Fruit fly (Drosophila melanogaster) whole organism, embryonic: ENCODE measurements around the gene Ir93a.

Experiments
- Blimp-1 ChIP-seq: fragments of 200-800 bp; sonication (Bioruptor generic); optimal IDR thresholded peaks from 3 replicates; lab custom pipeline; 2018; ENCODE audit warnings: missing biosample characterization, missing genetic modification characterization, mild to moderate bottlenecking, moderate library complexity, missing genetic modification reagents
- CG10274 ChIP-seq: fragments of 200-800 bp; sonication (Bioruptor generic); optimal IDR thresholded peaks from 3 replicates; lab custom pipeline; 2017; ENCODE audit warnings: missing biosample characterization, mild to moderate bottlenecking, missing genetic modification characterization
- CG10654 ChIP-seq: fragments of 200-800 bp; sonication (Bioruptor generic); optimal IDR thresholded peaks from 2 replicates; lab custom pipeline; 2016; ENCODE audit warnings: missing biosample characterization, missing genetic modification characterization
- CG11456 ChIP-seq: fragments of 200-800 bp; sonication (Bioruptor generic); IDR thresholded peaks from 3 replicates; pipeline ENCODE4 v1.3.6; 2022; ENCODE audit warnings: missing biosample characterization, missing genetic modification characterization
- CG12391 ChIP-seq: fragments of 200-800 bp; sonication (Bioruptor generic); optimal IDR thresholded peaks from 3 replicates; lab custom pipeline; 2018; ENCODE audit warnings: missing biosample characterization, mild to moderate bottlenecking, missing genetic modification characterization, moderate library complexity
- CG14860 ChIP-seq: fragments of 200-800 bp; sonication (Bioruptor generic); IDR thresholded peaks from 3 replicates; pipeline ENCODE4 v1.3.6; 2022; ENCODE audit warnings: missing biosample characterization, missing genetic modification characterization; ENCODE audit not compliant: partially characterized antibody
- CG17361 ChIP-seq: fragments of 200-800 bp; sonication (Bioruptor generic); IDR thresholded peaks from 3 replicates; pipeline ENCODE4 v1.3.6; 2022; ENCODE audit warnings: missing biosample characterization, missing genetic modification characterization
- CG17612 ChIP-seq: fragments of 200-800 bp; sonication (Bioruptor generic); IDR thresholded peaks from 2 replicates; pipeline ENCODE4 v1.3.6; 2022; ENCODE audit warnings: missing biosample characterization, missing genetic modification characterization
- CG31365 ChIP-seq: fragments of 200-800 bp; sonication (Bioruptor generic); optimal IDR thresholded peaks from 2 replicates; lab custom pipeline; 2018; ENCODE audit warnings: missing biosample characterization, mild to moderate bottlenecking, missing genetic modification characterization
- CG31441 ChIP-seq: fragments of 200-800 bp; sonication (Bioruptor generic); IDR thresholded peaks from 2 replicates; pipeline ENCODE4 v1.3.6; 2022; ENCODE audit warnings: missing biosample characterization, missing genetic modification characterization
- CG32767 ChIP-seq: fragments of 200-800 bp; sonication (Bioruptor generic); IDR thresholded peaks from 2 replicates; pipeline ENCODE4 v1.3.6; 2022; ENCODE audit warnings: missing biosample characterization, missing genetic modification characterization
- CG5180 ChIP-seq: fragments of 200-800 bp; sonication (Bioruptor generic); optimal IDR thresholded peaks from 3 replicates; lab custom pipeline; 2017; ENCODE audit warnings: missing biosample characterization, missing genetic modification characterization, mild to moderate bottlenecking, moderate library complexity, missing genetic modification reagents
- CG5953 ChIP-seq: fragments of 200-800 bp; sonication (Bioruptor generic); IDR thresholded peaks from 2 replicates; pipeline ENCODE4 v1.3.6; 2022; ENCODE audit warnings: missing biosample characterization, missing genetic modification characterization
- CG6654 ChIP-seq: fragments of 200-800 bp; sonication (Bioruptor generic); optimal IDR thresholded peaks from 2 replicates; lab custom pipeline; 2017; ENCODE audit warnings: missing biosample characterization, mild to moderate bottlenecking, missing genetic modification characterization
- CG7357 ChIP-seq: fragments of 200-800 bp; sonication (Bioruptor generic); IDR thresholded peaks from 3 replicates; pipeline ENCODE4 v1.3.6; 2022; ENCODE audit warnings: missing biosample characterization, missing genetic modification characterization
- CG7372 ChIP-seq: fragments of 200-800 bp; sonication (Bioruptor generic); IDR thresholded peaks from 2 replicates; pipeline ENCODE4 v1.3.6; 2022; ENCODE audit warnings: missing biosample characterization, missing genetic modification characterization
- CG8478 ChIP-seq: fragments of >200 bp; optimal IDR thresholded peaks from 2 replicates; lab custom pipeline; 2018
- CG9797 ChIP-seq: fragments of 200-800 bp; sonication (Bioruptor generic); optimal IDR thresholded peaks from 3 replicates; lab custom pipeline; 2018; ENCODE audit warnings: missing biosample characterization, mild to moderate bottlenecking, missing genetic modification characterization
- CG9817 ChIP-seq: fragments of 200-800 bp; sonication (Bioruptor generic); optimal IDR thresholded peaks from 2 replicates; lab custom pipeline; 2018; ENCODE audit warnings: missing biosample characterization, mild to moderate bottlenecking, missing genetic modification characterization, moderate library complexity
- Eip74EF ChIP-seq, 2 experiments: fragments of 200-800 bp in 1 of 2; fragments of >200 bp in 1 of 2; sonication (Bioruptor generic) in 1 of 2; optimal IDR thresholded peaks; 2 replicates each; lab custom pipeline; 2017 to 2019; ENCODE audit warnings: missing biosample characterization in 2 of 2, missing genetic modification characterization in 2 of 2, mild to moderate bottlenecking in 1 of 2, moderate library complexity in 1 of 2
- H15 ChIP-seq: fragments of 200-800 bp; sonication (Bioruptor generic); IDR thresholded peaks from 3 replicates; pipeline ENCODE4 v1.3.6; 2022; ENCODE audit warnings: missing biosample characterization, missing genetic modification characterization
- Hmx ChIP-seq: fragments of 200-800 bp; sonication (Bioruptor generic); optimal IDR thresholded peaks from 2 replicates; lab custom pipeline; 2016; ENCODE audit warnings: missing biosample characterization, missing genetic modification characterization
- Kr ChIP-seq: fragments of 200-800 bp; sonication (Bioruptor generic); optimal IDR thresholded peaks from 2 replicates; lab custom pipeline; 2017; ENCODE audit warnings: missing biosample characterization, mild to moderate bottlenecking, missing genetic modification characterization
- Lim3 ChIP-seq: fragments of 200-800 bp; sonication (Bioruptor generic); IDR thresholded peaks from 2 replicates; pipeline ENCODE4 v1.3.6; 2022; ENCODE audit warnings: missing biosample characterization, missing genetic modification characterization
- MESR4 ChIP-seq: fragments of 200-800 bp; sonication (Bioruptor generic); optimal IDR thresholded peaks from 2 replicates; lab custom pipeline; 2018; ENCODE audit warnings: missing biosample characterization, mild to moderate bottlenecking, missing genetic modification characterization, moderate library complexity
- Mad ChIP-seq: fragments of 200-800 bp; sonication (Bioruptor generic); optimal IDR thresholded peaks from 2 replicates; lab custom pipeline; 2016; ENCODE audit warnings: missing biosample characterization, missing genetic modification characterization
- Myb ChIP-seq: fragments of 200-800 bp; sonication (Bioruptor generic); optimal IDR thresholded peaks from 2 replicates; lab custom pipeline; 2016; ENCODE audit warnings: missing biosample characterization, missing genetic modification characterization
- Nf-YA ChIP-seq: fragments of 200-800 bp; sonication (Bioruptor generic); IDR thresholded peaks from 2 replicates; pipeline ENCODE4 v1.3.6; 2022; ENCODE audit warnings: missing biosample characterization, missing genetic modification characterization
- Oli ChIP-seq: fragments of 200-800 bp; sonication (Bioruptor generic); optimal IDR thresholded peaks from 2 replicates; lab custom pipeline; 2018; ENCODE audit warnings: missing biosample characterization, mild to moderate bottlenecking, missing genetic modification characterization, moderate library complexity
- Opbp ChIP-seq: fragments of 200-800 bp; sonication (Bioruptor generic); IDR thresholded peaks from 3 replicates; pipeline ENCODE4 v1.3.6; 2022; ENCODE audit warnings: missing biosample characterization, missing genetic modification characterization; ENCODE audit not compliant: partially characterized antibody
- PHDP ChIP-seq: fragments of 200-800 bp; sonication (Bioruptor generic); optimal IDR thresholded peaks from 3 replicates; lab custom pipeline; 2018; ENCODE audit warnings: missing biosample characterization, mild to moderate bottlenecking, missing genetic modification characterization, moderate library complexity
- Stat92E ChIP-seq, 3 experiments: fragments of >200 bp in 2 of 3; fragments of 200-800 bp in 1 of 3; sonication (Bioruptor generic) in 1 of 3; optimal IDR thresholded peaks; 2 replicates each; lab custom pipeline; 2017 to 2019; ENCODE audit warnings: missing biosample characterization in 3 of 3, missing genetic modification characterization in 3 of 3, mild to moderate bottlenecking in 1 of 3, moderate library complexity in 1 of 3
- ab ChIP-seq: fragments of 200-800 bp; sonication (Bioruptor generic); optimal IDR thresholded peaks from 2 replicates; lab custom pipeline; 2016; ENCODE audit warnings: missing biosample characterization, missing genetic modification characterization
- amos ChIP-seq: fragments of 200-800 bp; sonication (Bioruptor generic); IDR thresholded peaks from 2 replicates; pipeline ENCODE4 v1.3.6; 2022; ENCODE audit warnings: missing biosample characterization, missing genetic modification characterization; ENCODE audit not compliant: partially characterized antibody
- chif ChIP-seq, 2 experiments: fragments of 200-800 bp; sonication (Bioruptor generic); optimal IDR thresholded peaks; 3 replicates each; lab custom pipeline; 2016; ENCODE audit warnings: missing biosample characterization in 2 of 2, missing genetic modification characterization in 2 of 2
- dan ChIP-seq: fragments of 200-800 bp; sonication (Bioruptor generic); IDR thresholded peaks from 2 replicates; pipeline ENCODE4 v1.3.6; 2022; ENCODE audit warnings: missing biosample characterization, missing genetic modification characterization
- eyg ChIP-seq: fragments of 200-800 bp; sonication (Bioruptor generic); optimal IDR thresholded peaks from 3 replicates; lab custom pipeline; 2016; ENCODE audit warnings: missing biosample characterization, missing genetic modification characterization
- fd102C ChIP-seq: fragments of 200-800 bp; sonication (Bioruptor generic); optimal IDR thresholded peaks from 2 replicates; lab custom pipeline; 2018; ENCODE audit warnings: missing biosample characterization, mild to moderate bottlenecking, missing genetic modification characterization, moderate library complexity
- gt ChIP-seq: fragments of 200-800 bp; sonication (Bioruptor generic); IDR thresholded peaks from 2 replicates; pipeline ENCODE4 v1.3.6; 2022; ENCODE audit warnings: missing biosample characterization, missing genetic modification characterization
- kni ChIP-seq: fragments of 200-800 bp; sonication (Bioruptor generic); optimal IDR thresholded peaks from 3 replicates; lab custom pipeline; 2017; ENCODE audit warnings: mild to moderate bottlenecking, missing biosample characterization, missing genetic modification reagents, missing genetic modification characterization
- lbe ChIP-seq: fragments of 200-800 bp; sonication (Bioruptor generic); optimal IDR thresholded peaks from 2 replicates; lab custom pipeline; 2016; ENCODE audit warnings: missing biosample characterization, mild to moderate bottlenecking, missing genetic modification characterization
- prd ChIP-seq, 3 experiments: fragments of >200 bp in 2 of 3; fragments of 200-800 bp in 1 of 3; sonication (Bioruptor generic) in 1 of 3; optimal IDR thresholded peaks in 2 of 3; IDR thresholded peaks in 1 of 3; 2 replicates in 2 of 3; 3 replicates in 1 of 3; pipeline versions ENCODE4 v1.3.6 to Lab custom; 2017 to 2022; ENCODE audit warnings: missing biosample characterization in 1 of 3, missing genetic modification characterization in 1 of 3
- ro ChIP-seq: fragments of 200-800 bp; sonication (Bioruptor generic); IDR thresholded peaks from 2 replicates; pipeline ENCODE4 v1.3.6; 2022; ENCODE audit warnings: missing biosample characterization, missing genetic modification characterization
- sens-2 ChIP-seq: fragments of 200-800 bp; sonication (Bioruptor generic); IDR thresholded peaks from 2 replicates; pipeline ENCODE4 v1.3.6; 2022; ENCODE audit warnings: missing biosample characterization, missing genetic modification characterization
- sim ChIP-seq: fragments of 200-800 bp; sonication (Bioruptor generic); IDR thresholded peaks from 2 replicates; pipeline ENCODE4 v1.3.6; 2022; ENCODE audit warnings: missing biosample characterization, missing genetic modification characterization
- slou ChIP-seq: fragments of 200-800 bp; sonication (Bioruptor generic); optimal IDR thresholded peaks from 3 replicates; lab custom pipeline; 2016; ENCODE audit warnings: missing biosample characterization, missing genetic modification characterization
- sr ChIP-seq: fragments of 200-800 bp; sonication (Bioruptor generic); IDR thresholded peaks from 3 replicates; pipeline ENCODE4 v1.3.6; 2022; ENCODE audit warnings: missing biosample characterization, missing genetic modification characterization
- tap ChIP-seq: fragments of 200-800 bp; optimal IDR thresholded peaks from 3 replicates; lab custom pipeline; 2019; ENCODE audit warnings: missing biosample characterization, mild to moderate bottlenecking, missing genetic modification characterization, moderate library complexity
- tio ChIP-seq: fragments of 200-800 bp; sonication (Bioruptor generic); optimal IDR thresholded peaks from 2 replicates; lab custom pipeline; 2017; ENCODE audit warnings: missing biosample characterization, missing genetic modification characterization, inconsistent platforms
- vvl ChIP-seq: fragments of 200-800 bp; sonication (Bioruptor generic); IDR thresholded peaks from 2 replicates; pipeline ENCODE4 v1.3.6; 2022; ENCODE audit warnings: missing biosample characterization, missing genetic modification characterization
- z ChIP-seq: fragments of 200-800 bp; sonication (Bioruptor generic); IDR thresholded peaks from 3 replicates; pipeline ENCODE4 v1.3.6; 2022; ENCODE audit warnings: missing biosample characterization, missing genetic modification characterization

The Ir93a gene

dm6 chr3R:20890920-20891319, 31.2 kb upstream of the Ir93a start:
- TF ChIP-seq Oli (tag; lab: Kevin White, UChicago) (no peak), CG7357 (GFP tag; lab: Robert Waterston, UW) (no peak), CG7372 (GFP tag; lab: Robert Waterston, UW) (no peak), Eip74EF (GFP tag; optimal IDR thresholded peaks at IDR 0.05; lab: Kevin White, UChicago) (no peak), Blimp-1 (GFP tag; lab: Kevin White, UChicago) (no peak), z (no peak), gt (GFP tag; lab: Robert Waterston, UW) (no peak), CG31365 (tag; lab: Kevin White, UChicago) (no peak), kni (peak; percentile 19), PHDP (tag; lab: Kevin White, UChicago) (no peak), fd102C (GFP tag; lab: Kevin White, UChicago) (no peak), CG11456 (no peak), CG17612 (no peak), Opbp (GFP tag; lab: Robert Waterston, UW) (peak; percentile 82; the same call in 2 of the 3 replicates), CG10274 (GFP tag; lab: Kevin White, UChicago) (no peak), CG32767 (GFP tag; lab: Robert Waterston, UW) (no peak), CG14860 (GFP tag; lab: Robert Waterston, UW) (peak; percentile 31; the same call in 1 of the 3 replicates), CG5953 (GFP tag; lab: Robert Waterston, UW) (no peak), CG5180 (GFP tag; lab: Kevin White, UChicago) (no peak), MESR4 (GFP tag; lab: Kevin White, UChicago) (no peak), CG12391 (no peak), amos (peak; percentile 75; the same call in 1 of the 2 replicates), lbe (GFP tag; lab: Kevin White, UChicago) (no peak), chif (GFP tag; optimal IDR thresholded peaks at IDR 0.05; lab: Kevin White, UChicago) (no peak), slou (GFP tag; lab: Kevin White, UChicago) (no peak), Myb (GFP tag; lab: Kevin White, UChicago) (no peak), ro (no peak), tio (GFP tag; lab: Kevin White, UChicago) (no peak), CG17361 (no peak), prd (optimal IDR thresholded peaks at IDR 0.05; lab: Kevin White, UChicago) (no peak), prd (GFP tag; IDR thresholded peaks at IDR 0.05; lab: Robert Waterston, UW) (no peak), CG9797 (GFP tag; lab: Kevin White, UChicago) (no peak), Nf-YA (GFP tag; lab: Robert Waterston, UW) (no peak), H15 (GFP tag; lab: Robert Waterston, UW) (no peak), tap (tag; lab: Kevin White, UChicago) (no peak), Mad (GFP tag; lab: Kevin White, UChicago) (no peak), ab (GFP tag; lab: Kevin White, UChicago) (no peak), CG9817 (tag; lab: Kevin White, UChicago) (no peak), CG8478 (lab: Kevin White, UChicago) (no peak), CG31441 (GFP tag; lab: Robert Waterston, UW) (no peak), sens-2 (no peak), sim (GFP tag; lab: Robert Waterston, UW) (no peak), Lim3 (GFP tag; lab: Robert Waterston, UW) (no peak), eyg (no peak), dan (GFP tag; lab: Robert Waterston, UW) (no peak), vvl (GFP tag; lab: Robert Waterston, UW) (peak; percentile 8; the same call in 1 of the 2 replicates), CG10654 (GFP tag; lab: Kevin White, UChicago) (no peak), Kr (GFP tag; lab: Kevin White, UChicago) (no peak), Hmx (no peak), CG6654 (GFP tag; lab: Kevin White, UChicago) (no peak), Stat92E (GFP tag; optimal IDR thresholded peaks at IDR 0.05; lab: Kevin White, UChicago) (no peak), sr (GFP tag; lab: Robert Waterston, UW) (no peak)
